Fruit fly (Drosophila melanogaster) whole organism, embryonic: Measurements from ENCODE around the gene woc.

Experiments used
- CG10654 ChIP-seq: fragments of 200-800 bp; sonication (Bioruptor generic); optimal IDR thresholded peaks from 2 replicates; lab custom pipeline; 2016; ENCODE audit warnings: missing biosample characterization, missing genetic modification characterization
- CG12104 ChIP-seq: fragments of 200-800 bp; sonication (Bioruptor generic); optimal IDR thresholded peaks from 3 replicates; lab custom pipeline; 2016; ENCODE audit warnings: missing biosample characterization, missing genetic modification characterization
- CG12942 ChIP-seq: fragments of 200-800 bp; sonication (Bioruptor generic); optimal IDR thresholded peaks from 3 replicates; lab custom pipeline; 2016; ENCODE audit warnings: missing biosample characterization, missing genetic modification characterization
- CG13296 ChIP-seq: fragments of 200-800 bp; sonication (Bioruptor generic); optimal IDR thresholded peaks from 3 replicates; lab custom pipeline; 2018; ENCODE audit warnings: missing biosample characterization, mild to moderate bottlenecking, missing genetic modification characterization
- CG15011 ChIP-seq: fragments of 200-800 bp; sonication (Bioruptor generic); optimal IDR thresholded peaks from 3 replicates; lab custom pipeline; 2018; ENCODE audit warnings: missing biosample characterization, mild to moderate bottlenecking, missing genetic modification characterization
- CG1603 ChIP-seq: fragments of 200-800 bp; sonication (Bioruptor generic); optimal IDR thresholded peaks from 2 replicates; lab custom pipeline; 2019; ENCODE audit warnings: missing biosample characterization, mild to moderate bottlenecking, missing genetic modification characterization, moderate library complexity
- CG16813 ChIP-seq: fragments of 200-800 bp; sonication (Bioruptor generic); IDR thresholded peaks from 3 replicates; pipeline ENCODE4 v1.3.6; 2022; ENCODE audit warnings: missing biosample characterization, missing genetic modification characterization; ENCODE audit not compliant: partially characterized antibody
- CG17385 ChIP-seq: fragments of 200-800 bp; sonication (Bioruptor generic); optimal IDR thresholded peaks from 3 replicates; lab custom pipeline; 2018; ENCODE audit warnings: missing biosample characterization, mild to moderate bottlenecking, missing genetic modification characterization
- CG34376 ChIP-seq: fragments of 200-800 bp; sonication (Bioruptor generic); optimal IDR thresholded peaks from 2 replicates; lab custom pipeline; 2018; ENCODE audit warnings: missing biosample characterization, mild to moderate bottlenecking, missing genetic modification characterization
- CG3847 ChIP-seq: fragments of 200-800 bp; sonication (Bioruptor generic); IDR thresholded peaks from 2 replicates; pipeline ENCODE4 v1.3.6; 2022; ENCODE audit warnings: missing biosample characterization, missing genetic modification characterization
- CG7928 ChIP-seq: fragments of 200-800 bp; sonication (Bioruptor generic); optimal IDR thresholded peaks from 2 replicates; lab custom pipeline; 2017; ENCODE audit warnings: missing biosample characterization, mild to moderate bottlenecking, missing genetic modification characterization
- CG8765 ChIP-seq: fragments of 200-800 bp; sonication (Bioruptor generic); IDR thresholded peaks from 2 replicates; pipeline ENCODE4 v1.3.6; 2022; ENCODE audit warnings: missing biosample characterization, missing genetic modification characterization
- CG8924 ChIP-seq: fragments of 200-800 bp; optimal IDR thresholded peaks from 3 replicates; lab custom pipeline; 2019; ENCODE audit warnings: missing biosample characterization, mild to moderate bottlenecking, missing genetic modification characterization, moderate library complexity
- CG9932 ChIP-seq: fragments of 200-800 bp; sonication (Bioruptor generic); IDR thresholded peaks from 2 replicates; pipeline ENCODE4 v1.3.6; 2022; ENCODE audit warnings: missing biosample characterization, missing genetic modification characterization
- CkIIα-i1 ChIP-seq: fragments of 200-800 bp; sonication (Bioruptor generic); IDR thresholded peaks from 2 replicates; pipeline ENCODE4 v1.3.6; 2022; ENCODE audit warnings: missing biosample characterization, missing genetic modification characterization
- CrebB ChIP-seq: fragments of 200-800 bp; sonication (Bioruptor generic); optimal IDR thresholded peaks from 3 replicates; lab custom pipeline; 2018; ENCODE audit warnings: missing biosample characterization, mild to moderate bottlenecking, missing genetic modification characterization
- Dip2 ChIP-seq: fragments of 200-800 bp; sonication (Bioruptor generic); IDR thresholded peaks from 2 replicates; pipeline ENCODE4 v1.3.6; 2022; ENCODE audit warnings: missing biosample characterization, missing genetic modification characterization
- Dp ChIP-seq: fragments of 200-800 bp; sonication (Bioruptor generic); optimal IDR thresholded peaks from 2 replicates; lab custom pipeline; 2018; ENCODE audit warnings: missing biosample characterization, mild to moderate bottlenecking, missing genetic modification characterization, moderate library complexity
- E2f2 ChIP-seq: fragments of 200-800 bp; sonication (Bioruptor generic); IDR thresholded peaks from 2 replicates; pipeline ENCODE4 v1.3.6; 2022; ENCODE audit warnings: missing biosample characterization, missing genetic modification characterization
- Ets65A ChIP-seq: fragments of 200-800 bp; sonication (Bioruptor generic); peaks from one replicate; lab custom pipeline; 2016; ENCODE audit warnings: missing biosample characterization, missing genetic modification characterization
- HLH3B ChIP-seq: fragments of 200-800 bp; sonication (Bioruptor generic); IDR thresholded peaks from 2 replicates; pipeline ENCODE4 v1.3.6; 2022; ENCODE audit warnings: missing biosample characterization, missing genetic modification characterization
- HLH54F ChIP-seq: fragments of 200-800 bp; sonication (Bioruptor generic); optimal IDR thresholded peaks from 3 replicates; lab custom pipeline; 2016; ENCODE audit warnings: missing biosample characterization, missing genetic modification characterization
- Lim3 ChIP-seq: fragments of 200-800 bp; sonication (Bioruptor generic); IDR thresholded peaks from 2 replicates; pipeline ENCODE4 v1.3.6; 2022; ENCODE audit warnings: missing biosample characterization, missing genetic modification characterization
- NC2β ChIP-seq: fragments of 200-800 bp; sonication (Bioruptor generic); optimal IDR thresholded peaks from 2 replicates; lab custom pipeline; 2016; ENCODE audit warnings: missing biosample characterization, missing genetic modification characterization
- Stat92E ChIP-seq, 3 experiments: fragments of >200 bp in 2 of 3; fragments of 200-800 bp in 1 of 3; sonication (Bioruptor generic) in 1 of 3; optimal IDR thresholded peaks; 2 replicates each; lab custom pipeline; 2017 to 2019; ENCODE audit warnings: missing biosample characterization in 3 of 3, missing genetic modification characterization in 3 of 3, mild to moderate bottlenecking in 1 of 3, moderate library complexity in 1 of 3
- ab ChIP-seq: fragments of 200-800 bp; sonication (Bioruptor generic); optimal IDR thresholded peaks from 2 replicates; lab custom pipeline; 2016; ENCODE audit warnings: missing biosample characterization, missing genetic modification characterization
- bab2 ChIP-seq: fragments of 200-800 bp; sonication (Bioruptor generic); optimal IDR thresholded peaks from 2 replicates; lab custom pipeline; 2016; ENCODE audit warnings: missing biosample characterization, missing genetic modification characterization
- bbx ChIP-seq: fragments of 200-800 bp; sonication (Bioruptor generic); IDR thresholded peaks from 2 replicates; pipeline ENCODE4 v1.3.6; 2022; ENCODE audit warnings: missing biosample characterization, missing genetic modification characterization; ENCODE audit not compliant: partially characterized antibody
- cas ChIP-seq: fragments of 200-800 bp; sonication (Bioruptor generic); IDR thresholded peaks from 2 replicates; pipeline ENCODE4 v1.3.6; 2022; ENCODE audit warnings: missing biosample characterization, missing genetic modification characterization
- corto ChIP-seq: fragments of 200-800 bp; sonication (Bioruptor generic); optimal IDR thresholded peaks from 2 replicates; lab custom pipeline; 2016; ENCODE audit warnings: missing biosample characterization, mild to moderate bottlenecking, missing genetic modification characterization, moderate library complexity
- dati ChIP-seq: fragments of 200-800 bp; sonication (Bioruptor generic); IDR thresholded peaks from 2 replicates; pipeline ENCODE4 v1.3.6; 2022; ENCODE audit warnings: missing biosample characterization, missing genetic modification characterization
- esg ChIP-seq: fragments of 200-800 bp; sonication (Bioruptor generic); conservative IDR thresholded peaks from 2 replicates; pipeline ENCODE4 v1.3.6; 2022; ENCODE audit warnings: missing biosample characterization, missing genetic modification characterization
- fu2 ChIP-seq: fragments of 200-800 bp; sonication (Bioruptor generic); optimal IDR thresholded peaks from 2 replicates; lab custom pipeline; 2016; ENCODE audit warnings: missing biosample characterization, missing genetic modification characterization
- jing ChIP-seq: fragments of 200-800 bp; sonication (Bioruptor generic); optimal IDR thresholded peaks from 2 replicates; lab custom pipeline; 2018; ENCODE audit warnings: missing biosample characterization, mild to moderate bottlenecking, missing genetic modification characterization
- klu ChIP-seq: fragments of 200-800 bp; sonication (Bioruptor generic); IDR thresholded peaks from 2 replicates; pipeline ENCODE4 v1.3.6; 2022; ENCODE audit warnings: missing biosample characterization, missing genetic modification characterization
- lbe ChIP-seq: fragments of 200-800 bp; sonication (Bioruptor generic); optimal IDR thresholded peaks from 2 replicates; lab custom pipeline; 2016; ENCODE audit warnings: missing biosample characterization, mild to moderate bottlenecking, missing genetic modification characterization
- lola ChIP-seq, 3 experiments: fragments of >200 bp in 2 of 3; fragments of 200-800 bp in 1 of 3; sonication (Bioruptor generic) in 1 of 3; optimal IDR thresholded peaks; 2 replicates each; lab custom pipeline; 2017 to 2019; ENCODE audit warnings: missing biosample characterization in 3 of 3, missing genetic modification characterization in 3 of 3, mild to moderate bottlenecking in 1 of 3, moderate library complexity in 1 of 3
- luna ChIP-seq: fragments of 200-800 bp; sonication (Bioruptor generic); optimal IDR thresholded peaks from 2 replicates; lab custom pipeline; 2016; ENCODE audit warnings: missing biosample characterization, missing genetic modification characterization
- nau ChIP-seq: fragments of 200-800 bp; sonication (Bioruptor generic); optimal IDR thresholded peaks from 3 replicates; lab custom pipeline; 2017; ENCODE audit warnings: missing biosample characterization, mild to moderate bottlenecking, missing genetic modification characterization, missing genetic modification reagents
- p53 ChIP-seq: fragments of 200-800 bp; sonication (Bioruptor generic); optimal IDR thresholded peaks from 2 replicates; lab custom pipeline; 2016; ENCODE audit warnings: missing biosample characterization, missing genetic modification characterization
- pfk ChIP-seq: fragments of 200-800 bp; sonication (Bioruptor generic); optimal IDR thresholded peaks from 2 replicates; lab custom pipeline; 2018; ENCODE audit warnings: missing biosample characterization, mild to moderate bottlenecking, missing genetic modification characterization, moderate library complexity
- pzg ChIP-seq: fragments of 200-800 bp; sonication (Bioruptor generic); optimal IDR thresholded peaks from 3 replicates; lab custom pipeline; 2018; ENCODE audit warnings: missing biosample characterization, mild to moderate bottlenecking, missing genetic modification characterization, moderate library complexity
- slou ChIP-seq: fragments of 200-800 bp; sonication (Bioruptor generic); optimal IDR thresholded peaks from 3 replicates; lab custom pipeline; 2016; ENCODE audit warnings: missing biosample characterization, missing genetic modification characterization
- sob ChIP-seq: fragments of 200-800 bp; sonication (Bioruptor generic); IDR thresholded peaks from 2 replicates; pipeline ENCODE4 v1.3.6; 2022; ENCODE audit warnings: missing biosample characterization, missing genetic modification characterization
- tin ChIP-seq: fragments of 200-800 bp; sonication (Bioruptor generic); optimal IDR thresholded peaks from 3 replicates; lab custom pipeline; 2016; ENCODE audit warnings: missing biosample characterization, missing genetic modification characterization
- twi ChIP-seq: fragments of 200-800 bp; optimal IDR thresholded peaks from 2 replicates; lab custom pipeline; 2019; ENCODE audit warnings: missing biosample characterization, mild to moderate bottlenecking, missing genetic modification characterization, moderate library complexity
- wdn ChIP-seq: fragments of 200-800 bp; sonication (Bioruptor generic); IDR thresholded peaks from 2 replicates; pipeline ENCODE4 v1.3.6; 2022; ENCODE audit warnings: missing biosample characterization, missing genetic modification characterization
- zf30C ChIP-seq: fragments of 200-800 bp; sonication (Bioruptor generic); optimal IDR thresholded peaks from 3 replicates; lab custom pipeline; 2018; ENCODE audit warnings: missing biosample characterization, mild to moderate bottlenecking, missing genetic modification characterization

woc gene

dm6 chr3R:27273118-27274062 lies 9.5 kb upstream of the woc start, which contains the start of gene CG5934 (continued):
- TF ChIP-seq lola (GFP tag; optimal IDR thresholded peaks at IDR 0.05; lab: Kevin White, UChicago) (no peak), cas (GFP tag; lab: Robert Waterston, UW) (no peak), luna (no peak), CG9932 (GFP tag; lab: Robert Waterston, UW) (peak; percentile 68), wdn (GFP tag; lab: Robert Waterston, UW) (no peak), fu2 (GFP tag; lab: Kevin White, UChicago) (peak; percentile 27), klu (GFP tag; lab: Robert Waterston, UW) (no peak), CG34376 (peak; percentile 35), esg (GFP tag; lab: Robert Waterston, UW) (no peak), Ets65A (peak; percentile 95), HLH54F (GFP tag; lab: Kevin White, UChicago) (peak; percentile 44), CG12104 (GFP tag; lab: Kevin White, UChicago) (no peak), bab2 (GFP tag; lab: Kevin White, UChicago) (peak; percentile 38), nau (GFP tag; lab: Kevin White, UChicago) (no peak), CG1603 (tag; lab: Kevin White, UChicago) (peak; percentile 44), slou (no peak), CG16813 (GFP tag; lab: Robert Waterston, UW) (0 out of 3 replicates have a peak, but pooled peaks have one; percentile 20), pfk (GFP tag; lab: Kevin White, UChicago) (peak; percentile 1), sob (GFP tag; lab: Robert Waterston, UW) (peak; percentile 42), CG3847 (GFP tag; lab: Robert Waterston, UW) (peak; percentile 62)

dm6 chr3R:27272233-27272632 lies 8.4 kb upstream of the woc start:
- TF ChIP-seq Stat92E (GFP tag; optimal IDR thresholded peaks at IDR 0.05; lab: Kevin White, UChicago) (no peak), Lim3 (GFP tag; lab: Robert Waterston, UW) (no peak), Dp (GFP tag; lab: Kevin White, UChicago) (peak; percentile 20), Dip2 (GFP tag; lab: Robert Waterston, UW) (no peak), esg (GFP tag; lab: Robert Waterston, UW) (no peak), CkIIα-i1 (GFP tag; lab: Robert Waterston, UW) (no peak), CG8765 (GFP tag; lab: Robert Waterston, UW) (no peak), CrebB (no peak), CG12942 (GFP tag; lab: Kevin White, UChicago) (no peak), E2f2 (peak; percentile 41; the same call in 1 of the 2 replicates), CG13296 (GFP tag; lab: Kevin White, UChicago) (no peak), bbx (GFP tag; lab: Robert Waterston, UW) (no peak), zf30C (GFP tag; lab: Kevin White, UChicago) (no peak), tin (GFP tag; lab: Kevin White, UChicago) (no peak), p53 (GFP tag; lab: Kevin White, UChicago) (no peak), CG7928 (GFP tag; lab: Kevin White, UChicago) (no peak), twi (tag; lab: Kevin White, UChicago) (no peak), CG10654 (GFP tag; lab: Kevin White, UChicago) (no peak), CG15011 (GFP tag; lab: Kevin White, UChicago) (no peak), jing (GFP tag; lab: Kevin White, UChicago) (no peak), corto (GFP tag; lab: Kevin White, UChicago) (no peak), lbe (GFP tag; lab: Kevin White, UChicago) (no peak), CG17385 (no peak), HLH3B (no peak), dati (GFP tag; lab: Robert Waterston, UW) (no peak), ab (GFP tag; lab: Kevin White, UChicago) (no peak), CG8924 (tag; lab: Kevin White, UChicago) (no peak), NC2β (GFP tag; lab: Kevin White, UChicago) (no peak), pzg (peak; percentile 7)
